Worm (Caenorhabditis elegans): ENCODE data around the gene hot-6.

DNA sequence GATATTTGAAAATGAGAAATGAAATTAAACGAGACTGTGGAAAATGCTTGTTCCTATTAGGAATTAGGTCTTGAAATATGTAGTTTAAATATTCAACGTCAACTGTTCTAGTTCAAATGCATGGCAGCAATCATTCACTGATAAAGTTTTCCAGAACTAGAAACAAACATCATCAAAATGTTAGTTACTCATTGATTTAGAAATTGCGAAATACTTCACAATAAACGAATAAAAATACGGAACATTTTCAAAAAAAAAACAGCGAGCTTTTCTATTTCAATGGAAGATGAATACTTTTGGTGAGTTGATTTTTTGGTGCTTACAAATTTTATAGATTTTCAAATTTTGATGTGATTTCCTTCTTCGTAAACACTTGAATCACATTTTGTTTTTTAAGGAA, 19.8 kb upstream of the hot-6 start, which contains the start of gene C45B11.2:
- TF ChIP-seq cog-1 (tag; optimal IDR thresholded peaks at IDR 0.05): no peak
- no peak for TF ChIP-seq ztf-29 (GFP tag; IDR thresholded peaks at IDR 0.05)
- no peak for TF ChIP-seq flt-1 (GFP tag; IDR thresholded peaks at IDR 0.05)
- TF ChIP-seq ztf-23 (GFP tag; IDR thresholded peaks at IDR 0.05): no peak
- no peak for TF ChIP-seq med-1 (GFP tag; optimal IDR thresholded peaks at IDR 0.05; ENCODE audit: insufficient read depth)
- no peak for TF ChIP-seq ref-1 (GFP tag; conservative IDR thresholded peaks at IDR 0.05)
- no peak for TF ChIP-seq tab-1 (GFP tag; IDR thresholded peaks at IDR 0.05)
- TF ChIP-seq T22C8.4 (GFP tag; IDR thresholded peaks at IDR 0.05): no peak
- TF ChIP-seq klf-2 (GFP tag; conservative IDR thresholded peaks at IDR 0.05): no peak
